Worm (Caenorhabditis elegans): ENCODE results near the gene let-413.
A peak's percentile ranks its signal among the peaks of the same experiment; 100 is the strongest.

let-413 gene

DNA sequence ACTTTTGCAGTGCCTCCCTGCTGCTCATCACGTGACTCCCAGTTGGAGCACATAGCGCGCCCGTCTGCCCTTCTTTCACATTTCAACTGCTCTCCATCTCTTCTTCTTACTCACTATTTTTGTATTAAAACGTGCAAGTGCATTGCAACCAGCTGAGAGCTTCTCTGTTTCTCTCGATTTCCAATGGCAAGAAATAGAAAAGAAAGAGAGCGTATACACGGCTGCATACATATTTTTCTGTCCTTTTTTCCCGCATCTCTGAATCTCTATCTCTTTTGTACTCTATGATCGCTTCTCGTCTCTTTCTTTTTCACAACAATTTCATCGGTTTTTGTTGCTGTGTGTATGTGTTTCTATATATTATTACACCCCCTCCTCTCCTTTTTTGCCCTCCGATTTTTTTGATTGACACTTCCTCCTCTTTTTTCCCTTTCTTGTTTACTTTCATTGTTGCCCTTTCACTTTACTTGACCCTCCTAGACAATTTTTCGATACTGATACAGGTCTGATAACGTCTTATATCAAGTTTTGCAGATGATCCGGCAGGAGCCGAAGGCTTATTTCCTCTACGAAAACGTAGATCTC is 23.4 kb upstream of the let-413 start, which contains the start of gene Y97E10AR.1 (continued):
- TF ChIP-seq ama-1 (optimal IDR thresholded peaks at IDR 0.05) (no peak), ama-1 (GFP tag; optimal IDR thresholded peaks at IDR 0.05) (no peak), hlh-12 (tag; optimal IDR thresholded peaks at IDR 0.05) (no peak), nhr-179 (tag; optimal IDR thresholded peaks at IDR 0.05) (no peak), F49E8.2 (tag; optimal IDR thresholded peaks at IDR 0.05; ENCODE audit: insufficient read depth) (no peak), akir-1 (GFP tag; optimal IDR thresholded peaks at IDR 0.05) (no peak), xnd-1 (tag; optimal IDR thresholded peaks at IDR 0.05) (no peak), ets-4 (GFP tag; optimal IDR thresholded peaks at IDR 0.05) (peak; percentile 52), madf-6 (GFP tag; IDR thresholded peaks at IDR 0.05) (no peak), fkh-3 (tag; optimal IDR thresholded peaks at IDR 0.05) (no peak), mel-28 (tag; optimal IDR thresholded peaks at IDR 0.05; ENCODE audit: borderline replicate concordance) (no peak), lin-26 (GFP tag; IDR thresholded peaks at IDR 0.05) (no peak), mes-4 (tag; optimal IDR thresholded peaks at IDR 0.05) (no peak), zfh-2 (GFP tag; conservative IDR thresholded peaks at IDR 0.05) (0 out of 2 replicates have a peak, but pooled peaks have one; percentile 5), B0019.2 (GFP tag; conservative IDR thresholded peaks at IDR 0.05) (no peak), attf-6 (GFP tag; IDR thresholded peaks at IDR 0.05) (no peak), lag-1 (GFP tag; IDR thresholded peaks at IDR 0.05) (no peak), mxl-1 (tag; optimal IDR thresholded peaks at IDR 0.05) (no peak), ZK185.1 (tag; optimal IDR thresholded peaks at IDR 0.05; ENCODE audit: poor library complexity, severe bottlenecking) (peak; percentile 26), ceh-27 (GFP tag; optimal IDR thresholded peaks at IDR 0.05) (peak; percentile 27), F55B11.4 (tag; optimal IDR thresholded peaks at IDR 0.05; ENCODE audit: borderline replicate concordance, insufficient read depth) (no peak), ccch-3 (GFP tag; optimal IDR thresholded peaks at IDR 0.05) (no peak), K12H6.12 (tag; optimal IDR thresholded peaks at IDR 0.05) (peak; percentile 81), hrde-1 (tag; optimal IDR thresholded peaks at IDR 0.05; ENCODE audit: borderline replicate concordance) (no peak), hlh-26 (GFP tag; conservative IDR thresholded peaks at IDR 0.05) (no peak), ceh-40 (GFP tag; IDR thresholded peaks at IDR 0.05) (no peak), F37B4.10 (GFP tag; IDR thresholded peaks at IDR 0.05) (no peak), cebp-1 (GFP tag; IDR thresholded peaks at IDR 0.05) (no peak), cebp-1 (tag; optimal IDR thresholded peaks at IDR 0.05) (peak; percentile 88), zim-3 (tag; optimal IDR thresholded peaks at IDR 0.05) (no peak), ztf-6 (GFP tag; IDR thresholded peaks at IDR 0.05) (no peak), F10E7.11 (tag; optimal IDR thresholded peaks at IDR 0.05) (no peak), B0261.1 (tag; optimal IDR thresholded peaks at IDR 0.05) (no peak), ceh-58 (GFP tag; IDR thresholded peaks at IDR 0.05) (no peak), nhr-90 (tag; optimal IDR thresholded peaks at IDR 0.05) (peak; percentile 58), nfya-1 (tag; optimal IDR thresholded peaks at IDR 0.05; ENCODE audit: borderline replicate concordance, insufficient read depth) (no peak), pbrm-1 (GFP tag; IDR thresholded peaks at IDR 0.05) (peak; percentile 57), mcd-1 (GFP tag; IDR thresholded peaks at IDR 0.05) (no peak; the same call in 1 of the 2 replicates), somi-1 (GFP tag; optimal IDR thresholded peaks at IDR 0.05) (no peak), nhr-120 (GFP tag; IDR thresholded peaks at IDR 0.05) (no peak), bed-1 (GFP tag; IDR thresholded peaks at IDR 0.05) (no peak), aptf-2 (GFP tag; conservative IDR thresholded peaks at IDR 0.05) (no peak), egl-18 (GFP tag; IDR thresholded peaks at IDR 0.05) (no peak), let-526 (GFP tag; IDR thresholded peaks at IDR 0.05) (0 out of 2 replicates have a peak, but pooled peaks have one; percentile 12), let-607 (tag; optimal IDR thresholded peaks at IDR 0.05) (peak; percentile 62 to 68), sea-2 (GFP tag; IDR thresholded peaks at IDR 0.05) (no peak), ztf-26 (tag; optimal IDR thresholded peaks at IDR 0.05) (no peak), F57A8.1 (GFP tag; optimal IDR thresholded peaks at IDR 0.05) (no peak), Y79H2A.3 (GFP tag; conservative IDR thresholded peaks at IDR 0.05) (no peak)
